Worm (Caenorhabditis elegans) whole organism, early embryonic: ENCODE measurements around the gene F22H10.1.

Experiments
- ama-1 ChIP-seq: fragments of 150-350 bp; optimal IDR thresholded peaks from 2 replicates; lab custom pipeline; 2014
- ets-7 ChIP-seq: sonication (generic microtip); optimal IDR thresholded peaks from 2 replicates; lab custom pipeline; 2016; ENCODE audit warnings: missing genotype, missing genetic modification characterization, missing compliant biosample characterization

DNA sequence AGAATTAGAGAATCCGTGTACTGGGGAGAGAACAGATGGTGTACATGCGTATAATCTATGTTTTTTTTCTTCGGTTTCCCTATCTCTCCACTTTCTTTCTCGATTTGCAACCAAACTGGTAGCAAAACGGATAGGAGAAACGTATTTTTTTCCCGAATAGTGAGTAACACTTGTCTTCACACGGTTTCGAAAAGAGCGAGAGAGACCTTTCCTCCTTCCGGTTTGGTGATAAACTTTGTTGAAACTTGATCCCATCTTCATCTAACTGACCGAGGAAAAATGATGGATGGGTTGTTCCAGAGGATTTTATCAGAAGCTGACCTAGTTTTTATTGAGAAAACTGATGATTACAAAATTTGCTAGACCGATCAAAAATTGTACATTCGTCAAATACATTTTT, 43.9 kb upstream of the F22H10.1 start:
- TF ChIP-seq ama-1 (lab: Kevin White, UChicago), result no peak
- no peak for TF ChIP-seq ets-7
